Fruit fly (Drosophila melanogaster) whole organism, embryonic: ENCODE data around the gene Pink1.

ENCODE experiments used
- ATbp ChIP-seq: fragments of 200-800 bp; sonication (Bioruptor generic); optimal IDR thresholded peaks from 2 replicates; lab custom pipeline; 2017; ENCODE audit warnings: missing biosample characterization, mild to moderate bottlenecking, missing genetic modification characterization, missing genetic modification reagents
- Adf1 ChIP-seq: fragments of 200-800 bp; sonication (Bioruptor generic); IDR thresholded peaks from 2 replicates; pipeline ENCODE4 v1.3.6; 2022; ENCODE audit warnings: missing biosample characterization, missing genetic modification characterization
- B-H1 ChIP-seq: fragments of 200-800 bp; sonication (Bioruptor generic); IDR thresholded peaks from 3 replicates; pipeline ENCODE4 v1.3.6; 2022; ENCODE audit warnings: missing biosample characterization, missing genetic modification characterization
- CG10209 ChIP-seq: fragments of 200-800 bp; sonication (Bioruptor generic); optimal IDR thresholded peaks from 3 replicates; lab custom pipeline; 2017; ENCODE audit warnings: missing biosample characterization, mild to moderate bottlenecking, missing genetic modification characterization, missing genetic modification reagents
- CG10431 ChIP-seq: fragments of 200-800 bp; sonication (Bioruptor generic); optimal IDR thresholded peaks from 3 replicates; lab custom pipeline; 2018; ENCODE audit warnings: missing biosample characterization, mild to moderate bottlenecking, missing genetic modification characterization
- CG10543 ChIP-seq: fragments of 200-800 bp; sonication (Bioruptor generic); optimal IDR thresholded peaks from 3 replicates; lab custom pipeline; 2017; ENCODE audit warnings: missing biosample characterization, mild to moderate bottlenecking, missing genetic modification characterization, moderate library complexity
- CG12104 ChIP-seq: fragments of 200-800 bp; sonication (Bioruptor generic); optimal IDR thresholded peaks from 3 replicates; lab custom pipeline; 2016; ENCODE audit warnings: missing biosample characterization, missing genetic modification characterization
- CG14014 ChIP-seq: fragments of 200-800 bp; sonication (Bioruptor generic); IDR thresholded peaks from 2 replicates; pipeline ENCODE4 v1.3.6; 2022; ENCODE audit warnings: missing biosample characterization, missing genetic modification characterization
- CG15479 ChIP-seq: fragments of 200-800 bp; sonication (Bioruptor generic); optimal IDR thresholded peaks from 3 replicates; lab custom pipeline; 2019; ENCODE audit warnings: missing biosample characterization, mild to moderate bottlenecking, missing genetic modification characterization, moderate library complexity
- CG17328 ChIP-seq: fragments of 200-800 bp; sonication (Bioruptor generic); IDR thresholded peaks from 2 replicates; pipeline ENCODE4 v1.3.6; 2022; ENCODE audit warnings: missing biosample characterization, missing genetic modification characterization
- CG30431 ChIP-seq: fragments of 200-800 bp; sonication (Bioruptor generic); optimal IDR thresholded peaks from 2 replicates; lab custom pipeline; 2017; ENCODE audit warnings: missing biosample characterization, missing genetic modification characterization
- CG31365 ChIP-seq: fragments of 200-800 bp; sonication (Bioruptor generic); optimal IDR thresholded peaks from 2 replicates; lab custom pipeline; 2018; ENCODE audit warnings: missing biosample characterization, mild to moderate bottlenecking, missing genetic modification characterization
- CG6175 ChIP-seq: fragments of 200-800 bp; sonication (Bioruptor generic); IDR thresholded peaks from 3 replicates; pipeline ENCODE4 v1.3.6; 2022; ENCODE audit warnings: missing biosample characterization, missing genetic modification characterization
- CG7963 ChIP-seq: fragments of 200-800 bp; sonication (Bioruptor generic); IDR thresholded peaks from 3 replicates; pipeline ENCODE4 v1.3.6; 2022; ENCODE audit warnings: missing biosample characterization, missing genetic modification characterization; ENCODE audit not compliant: partially characterized antibody
- CG9932 ChIP-seq: fragments of 200-800 bp; sonication (Bioruptor generic); IDR thresholded peaks from 2 replicates; pipeline ENCODE4 v1.3.6; 2022; ENCODE audit warnings: missing biosample characterization, missing genetic modification characterization
- CrebB ChIP-seq: fragments of 200-800 bp; sonication (Bioruptor generic); optimal IDR thresholded peaks from 3 replicates; lab custom pipeline; 2018; ENCODE audit warnings: missing biosample characterization, mild to moderate bottlenecking, missing genetic modification characterization
- Dad ChIP-seq: fragments of 200-800 bp; sonication (Bioruptor generic); optimal IDR thresholded peaks from 3 replicates; lab custom pipeline; 2016; ENCODE audit warnings: missing biosample characterization, missing genetic modification characterization
- Dll ChIP-seq: fragments of 200-800 bp; sonication (Bioruptor generic); IDR thresholded peaks from 4 replicates; pipeline ENCODE4 v1.3.6; 2022; ENCODE audit warnings: missing biosample characterization, missing genetic modification characterization; ENCODE audit not compliant: partially characterized antibody
- Doc3 ChIP-seq: fragments of 200-800 bp; sonication (Bioruptor generic); IDR thresholded peaks from 3 replicates; pipeline ENCODE4 v1.3.6; 2022; ENCODE audit warnings: missing biosample characterization, missing genetic modification characterization; ENCODE audit not compliant: partially characterized antibody
- Elba2 ChIP-seq: fragments of 200-800 bp; sonication (Bioruptor generic); optimal IDR thresholded peaks from 3 replicates; lab custom pipeline; 2016; ENCODE audit warnings: missing biosample characterization, missing genetic modification characterization
- Fer1 ChIP-seq: fragments of 200-800 bp; sonication (Bioruptor generic); optimal IDR thresholded peaks from 2 replicates; lab custom pipeline; 2017; ENCODE audit warnings: missing biosample characterization, mild to moderate bottlenecking, missing genetic modification characterization
- Gsc ChIP-seq: fragments of 200-800 bp; sonication (Bioruptor generic); IDR thresholded peaks from 2 replicates; pipeline ENCODE4 v1.3.6; 2022; ENCODE audit warnings: missing biosample characterization, missing genetic modification characterization
- HHEX ChIP-seq: fragments of 200-800 bp; sonication (Bioruptor generic); optimal IDR thresholded peaks from 3 replicates; lab custom pipeline; 2017; ENCODE audit warnings: missing biosample characterization, mild to moderate bottlenecking, missing genetic modification characterization, missing genetic modification reagents
- HmgZ ChIP-seq: fragments of 200-800 bp; sonication (Bioruptor generic); optimal IDR thresholded peaks from 2 replicates; lab custom pipeline; 2018; ENCODE audit warnings: missing biosample characterization, mild to moderate bottlenecking, missing genetic modification characterization
- Kr ChIP-seq: fragments of 200-800 bp; sonication (Bioruptor generic); optimal IDR thresholded peaks from 2 replicates; lab custom pipeline; 2017; ENCODE audit warnings: missing biosample characterization, mild to moderate bottlenecking, missing genetic modification characterization
- MESR4 ChIP-seq: fragments of 200-800 bp; sonication (Bioruptor generic); optimal IDR thresholded peaks from 2 replicates; lab custom pipeline; 2018; ENCODE audit warnings: missing biosample characterization, mild to moderate bottlenecking, missing genetic modification characterization, moderate library complexity
- Oli ChIP-seq: fragments of 200-800 bp; sonication (Bioruptor generic); optimal IDR thresholded peaks from 2 replicates; lab custom pipeline; 2018; ENCODE audit warnings: missing biosample characterization, mild to moderate bottlenecking, missing genetic modification characterization, moderate library complexity
- Ravus ChIP-seq: fragments of 200-800 bp; sonication (Bioruptor generic); IDR thresholded peaks from 2 replicates; pipeline ENCODE4 v1.3.6; 2022; ENCODE audit warnings: missing biosample characterization, missing genetic modification characterization
- Spps ChIP-seq: fragments of 200-800 bp; sonication (Bioruptor generic); optimal IDR thresholded peaks from 2 replicates; lab custom pipeline; 2018; ENCODE audit warnings: missing biosample characterization, mild to moderate bottlenecking, missing genetic modification characterization
- Taf1 ChIP-seq: fragments of 200-800 bp; sonication (Bioruptor generic); IDR thresholded peaks from 2 replicates; pipeline ENCODE4 v1.3.6; 2022; ENCODE audit warnings: missing biosample characterization, missing genetic modification characterization
- ab ChIP-seq: fragments of 200-800 bp; sonication (Bioruptor generic); optimal IDR thresholded peaks from 2 replicates; lab custom pipeline; 2016; ENCODE audit warnings: missing biosample characterization, missing genetic modification characterization
- ase ChIP-seq: fragments of 200-800 bp; sonication (Bioruptor generic); IDR thresholded peaks from 3 replicates; pipeline ENCODE4 v1.3.6; 2022; ENCODE audit warnings: missing biosample characterization, missing genetic modification characterization
- chif ChIP-seq, 2 experiments: fragments of 200-800 bp; sonication (Bioruptor generic); optimal IDR thresholded peaks; 3 replicates each; lab custom pipeline; 2016; ENCODE audit warnings: missing biosample characterization in 2 of 2, missing genetic modification characterization in 2 of 2
- chinmo ChIP-seq: fragments of 200-800 bp; sonication (Bioruptor generic); IDR thresholded peaks from 4 replicates; pipeline ENCODE4 v1.3.6; 2022; ENCODE audit warnings: missing biosample characterization, missing genetic modification characterization; ENCODE audit not compliant: partially characterized antibody
- crp ChIP-seq, 2 experiments: fragments of 200-800 bp; sonication (Bioruptor generic); optimal IDR thresholded peaks; 2 replicates in 1 of 2; 3 replicates in 1 of 2; lab custom pipeline; 2017; ENCODE audit warnings: missing biosample characterization in 2 of 2, missing genetic modification characterization in 2 of 2, mild to moderate bottlenecking in 1 of 2, moderate library complexity in 1 of 2
- ems ChIP-seq: fragments of 200-800 bp; sonication (Bioruptor generic); optimal IDR thresholded peaks from 3 replicates; lab custom pipeline; 2016; ENCODE audit warnings: missing biosample characterization, missing genetic modification characterization
- fd64A ChIP-seq: fragments of 200-800 bp; sonication (Bioruptor generic); optimal IDR thresholded peaks from 3 replicates; lab custom pipeline; 2018; ENCODE audit warnings: missing biosample characterization, mild to moderate bottlenecking, missing genetic modification characterization
- gsb ChIP-seq: fragments of 200-800 bp; sonication (Bioruptor generic); IDR thresholded peaks from 2 replicates; pipeline ENCODE4 v1.3.6; 2022; ENCODE audit warnings: missing biosample characterization, missing genetic modification characterization
- hkb ChIP-seq, 2 experiments: fragments of 200-800 bp in 1 of 2; fragments of >200 bp in 1 of 2; sonication (Bioruptor generic) in 1 of 2; IDR thresholded peaks in 1 of 2; optimal IDR thresholded peaks in 1 of 2; 2 replicates each; pipeline versions ENCODE4 v1.3.6 to Lab custom; 2017 to 2022; ENCODE audit warnings: missing biosample characterization in 1 of 2, missing genetic modification characterization in 1 of 2
- klu ChIP-seq: fragments of 200-800 bp; sonication (Bioruptor generic); IDR thresholded peaks from 2 replicates; pipeline ENCODE4 v1.3.6; 2022; ENCODE audit warnings: missing biosample characterization, missing genetic modification characterization
- knrl ChIP-seq: fragments of 200-800 bp; sonication (Bioruptor generic); IDR thresholded peaks from 3 replicates; pipeline ENCODE4 v1.3.6; 2022; ENCODE audit warnings: missing biosample characterization, missing genetic modification characterization; ENCODE audit not compliant: partially characterized antibody
- maf-S ChIP-seq: fragments of 200-800 bp; sonication (Bioruptor generic); optimal IDR thresholded peaks from 2 replicates; lab custom pipeline; 2016; ENCODE audit warnings: missing biosample characterization, missing genetic modification characterization
- oc ChIP-seq: fragments of 200-800 bp; sonication (Bioruptor generic); optimal IDR thresholded peaks from 2 replicates; lab custom pipeline; 2018; ENCODE audit warnings: missing biosample characterization, mild to moderate bottlenecking, missing genetic modification characterization, moderate library complexity
- sima ChIP-seq: fragments of 200-800 bp; sonication (Bioruptor generic); optimal IDR thresholded peaks from 2 replicates; lab custom pipeline; 2016; ENCODE audit warnings: missing biosample characterization, missing genetic modification characterization
- stc ChIP-seq: fragments of 200-800 bp; sonication (Bioruptor generic); IDR thresholded peaks from 2 replicates; pipeline ENCODE4 v1.3.6; 2022; ENCODE audit warnings: missing biosample characterization, missing genetic modification characterization
- tio ChIP-seq: fragments of 200-800 bp; sonication (Bioruptor generic); optimal IDR thresholded peaks from 2 replicates; lab custom pipeline; 2017; ENCODE audit warnings: missing biosample characterization, missing genetic modification characterization, inconsistent platforms
- wek ChIP-seq: fragments of 200-800 bp; sonication (Bioruptor generic); optimal IDR thresholded peaks from 3 replicates; lab custom pipeline; 2018; ENCODE audit warnings: missing biosample characterization, mild to moderate bottlenecking, missing genetic modification characterization, moderate library complexity
- zen ChIP-seq: fragments of 200-800 bp; sonication (Bioruptor generic); optimal IDR thresholded peaks from 3 replicates; lab custom pipeline; 2018; ENCODE audit warnings: missing biosample characterization, mild to moderate bottlenecking, missing genetic modification characterization, moderate library complexity

The Pink1 gene

dm6 chrX:6673637-6674487, 9.7 kb upstream of the Pink1 start, which contains the start of the genes CG3198 and Mcm6 (continued):
- TF ChIP-seq sima (GFP tag; lab: Kevin White, UChicago) (no peak), CG9932 (GFP tag; lab: Robert Waterston, UW) (no peak), Kr (GFP tag; lab: Kevin White, UChicago) (no peak), maf-S (GFP tag; lab: Kevin White, UChicago) (no peak), Adf1 (no peak), oc (tag; lab: Kevin White, UChicago) (no peak), CG10543 (GFP tag; lab: Kevin White, UChicago) (no peak), Doc3 (GFP tag; lab: Robert Waterston, UW) (peak; percentile 59), Ravus (GFP tag; lab: Robert Waterston, UW) (no peak), gsb (no peak), chinmo (GFP tag; lab: Robert Waterston, UW) (0 out of 4 replicates have a peak, but pooled peaks have one; percentile 54), CG30431 (GFP tag; lab: Kevin White, UChicago) (no peak), ems (GFP tag; lab: Kevin White, UChicago) (no peak), wek (GFP tag; lab: Kevin White, UChicago) (no peak), Dll (GFP tag; lab: Robert Waterston, UW) (peak; percentile 77), ATbp (GFP tag; lab: Kevin White, UChicago) (no peak), crp (GFP tag; optimal IDR thresholded peaks at IDR 0.05; lab: Kevin White, UChicago) (peak in 1 of 2 experiments; percentile 28), Taf1 (GFP tag; lab: Robert Waterston, UW) (no peak), Dad (GFP tag; lab: Kevin White, UChicago) (no peak), CG10209 (GFP tag; lab: Kevin White, UChicago) (no peak), CG12104 (no peak), ase (GFP tag; lab: Robert Waterston, UW) (no peak), MESR4 (GFP tag; lab: Kevin White, UChicago) (peak; percentile 81), Elba2 (GFP tag; lab: Kevin White, UChicago) (no peak), ab (no peak), knrl (peak; percentile 65; the same call in 2 of the 3 replicates), CG10431 (GFP tag; lab: Kevin White, UChicago) (no peak), HHEX (no peak), Spps (tag; lab: Kevin White, UChicago) (no peak), klu (GFP tag; lab: Robert Waterston, UW) (no peak), CG31365 (no peak), tio (no peak), CG7963 (peak; percentile 54; the same call in 1 of the 3 replicates), hkb (optimal IDR thresholded peaks at IDR 0.05; lab: Kevin White, UChicago) (no peak), hkb (GFP tag; IDR thresholded peaks at IDR 0.05; lab: Robert Waterston, UW) (no peak), Fer1 (no peak), Gsc (GFP tag; lab: Robert Waterston, UW) (no peak), CG17328 (GFP tag; lab: Robert Waterston, UW) (no peak), zen (tag; lab: Kevin White, UChicago) (no peak), chif (GFP tag; optimal IDR thresholded peaks at IDR 0.05; lab: Kevin White, UChicago) (no peak), CG6175 (GFP tag; lab: Robert Waterston, UW) (no peak), CG14014 (GFP tag; lab: Robert Waterston, UW) (no peak), stc (no peak), Oli (tag; lab: Kevin White, UChicago) (no peak), CrebB (no peak), HmgZ (tag; lab: Kevin White, UChicago) (no peak), B-H1 (GFP tag; lab: Robert Waterston, UW) (no peak), fd64A (GFP tag; lab: Kevin White, UChicago) (no peak), CG15479 (GFP tag; lab: Kevin White, UChicago) (no peak)
